Fruit fly (Drosophila melanogaster): ENCODE data around the gene MAGE.

Gene MAGE

DNA sequence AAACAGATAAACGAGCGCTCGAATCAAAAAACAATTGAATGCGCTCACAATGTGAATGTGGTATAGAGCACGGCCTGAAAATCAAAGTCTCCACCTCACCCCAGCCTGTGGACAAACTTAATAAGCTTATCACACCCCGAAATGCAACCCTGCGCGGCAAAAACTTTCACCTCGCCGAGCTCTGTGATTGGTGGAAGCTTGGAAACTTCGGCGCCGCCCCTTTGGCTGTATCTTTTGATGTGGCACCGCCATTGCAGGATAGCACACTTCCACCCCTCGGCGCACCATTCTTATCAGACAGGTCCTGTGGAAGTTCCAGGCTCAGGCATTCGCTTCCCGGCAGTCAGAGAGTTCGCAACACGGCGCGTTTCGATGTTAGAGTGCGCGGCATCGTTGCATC, 19.1 kb downstream of the MAGE start, which contains the start of gene Fer1:
Gene Fer1, plus strand, starts transcription at position 326 of the 400 bp plus-strand sequence.
- TF ChIP-seq CG4496 (GFP tag; IDR thresholded peaks at IDR 0.05) (no peak), Ets98B (GFP tag; IDR thresholded peaks at IDR 0.05) (no peak), CG17806 (tag; optimal IDR thresholded peaks at IDR 0.05) (no peak), gl (tag; optimal IDR thresholded peaks at IDR 0.05) (no peak), CG32121 (GFP tag; IDR thresholded peaks at IDR 0.05) (no peak), CG8301 (tag; optimal IDR thresholded peaks at IDR 0.05) (no peak), CG14655 (GFP tag; optimal IDR thresholded peaks at IDR 0.05) (no peak), CG34367 (tag; optimal IDR thresholded peaks at IDR 0.05) (no peak), CG10348 (GFP tag; IDR thresholded peaks at IDR 0.05) (no peak), CG13204 (GFP tag; optimal IDR thresholded peaks at IDR 0.05) (no peak), Pif1B (GFP tag; optimal IDR thresholded peaks at IDR 0.05) (no peak), CG12605 (GFP tag; IDR thresholded peaks at IDR 0.05) (no peak)

DNA sequence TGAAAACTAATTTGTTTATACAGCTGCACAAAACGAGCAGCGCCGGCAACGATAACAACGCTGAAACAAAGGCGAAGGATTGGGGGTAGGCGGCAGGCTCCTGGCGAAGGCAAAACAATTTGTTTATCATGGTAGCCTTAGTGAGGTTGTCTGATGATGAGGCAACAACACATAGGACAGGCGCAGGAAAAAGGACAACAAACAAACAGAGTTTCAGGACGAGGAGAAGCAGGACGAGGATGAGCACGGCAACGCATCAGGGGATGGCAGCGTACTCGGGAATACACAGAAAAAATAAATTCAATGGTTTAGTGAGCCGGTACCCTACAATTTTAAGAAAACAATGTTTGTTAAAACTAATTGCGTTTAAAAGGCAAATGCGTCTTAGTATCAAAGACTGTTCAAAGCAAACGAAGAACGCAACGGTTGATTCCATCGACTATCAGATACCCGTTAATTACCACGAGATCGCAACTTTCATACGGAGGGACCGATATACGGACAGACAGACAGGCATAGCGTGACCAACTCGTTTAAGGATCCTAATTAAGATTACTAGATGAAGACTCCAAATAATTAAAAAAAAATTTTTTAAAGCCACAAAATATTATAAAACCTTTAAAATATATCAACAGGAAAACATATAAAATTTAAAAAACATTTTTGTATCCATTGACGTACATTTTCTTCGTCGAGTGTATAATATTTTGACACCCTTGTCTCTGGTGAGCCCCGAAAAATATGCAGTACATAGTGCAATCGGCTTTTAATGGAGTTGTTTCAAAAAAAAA, 20.1 kb downstream of the MAGE start:
- TF ChIP-seq CG14655 (GFP tag; optimal IDR thresholded peaks at IDR 0.05): no peak

DNA sequence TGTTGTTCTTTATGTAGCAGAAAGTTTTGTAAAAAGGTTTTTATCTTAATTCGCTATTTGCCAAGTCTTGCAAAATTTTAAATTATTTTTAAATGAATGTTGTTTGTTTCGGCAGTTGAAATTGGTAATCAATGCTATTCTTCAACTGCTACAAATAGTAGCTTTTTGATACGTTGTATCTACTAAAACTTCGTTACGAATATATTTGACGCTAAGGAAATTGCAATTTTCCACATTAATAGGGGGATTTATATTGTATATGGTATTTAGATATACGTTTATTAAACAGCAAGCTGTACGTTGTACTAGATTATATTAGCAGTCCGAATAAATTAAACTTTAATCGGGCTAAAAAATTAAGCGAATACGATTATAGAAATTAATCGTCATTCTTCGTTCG, 23.7 kb downstream of the MAGE start, which contains the start of gene CG31493:
Gene CG31493, plus strand, starts transcription at position 301 of the 400 bp plus-strand sequence.
- TF ChIP-seq Pif1B (GFP tag; optimal IDR thresholded peaks at IDR 0.05) (no peak), CG13204 (GFP tag; optimal IDR thresholded peaks at IDR 0.05) (no peak), CG10348 (GFP tag; IDR thresholded peaks at IDR 0.05) (no peak)

DNA sequence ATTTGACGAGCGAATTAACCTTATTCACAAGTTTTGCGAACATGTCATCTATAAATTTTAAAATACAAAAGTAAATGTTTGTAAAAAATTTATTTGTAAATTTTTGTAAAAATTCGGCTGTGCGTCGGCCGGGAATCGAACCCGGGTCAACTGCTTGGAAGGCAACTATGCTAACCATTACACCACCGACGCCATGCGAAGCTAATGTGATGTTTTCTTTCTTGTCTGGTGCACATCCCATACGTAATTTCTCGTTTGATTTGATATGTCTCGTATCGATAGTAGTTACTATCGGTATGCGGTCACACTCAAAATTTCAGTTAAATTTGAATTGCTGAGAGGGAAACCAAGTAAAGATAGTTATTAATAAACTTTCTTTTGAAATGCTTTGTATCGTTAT, 24.2 kb downstream of the MAGE start:
- TF ChIP-seq D1 (tag; optimal IDR thresholded peaks at IDR 0.05) (peak; percentile 41), Snoo (tag; optimal IDR thresholded peaks at IDR 0.05) (no peak)

dm6 chr3R:7129280-7130069, 25.5 kb downstream of the MAGE start, which contains the start of gene CG31248:
Gene CG31248, plus strand, starts transcription at chr3R:7129320.
- peak; percentile 21; the same call in 1 of the 2 replicates for TF ChIP-seq CG12605 (GFP tag; IDR thresholded peaks at IDR 0.05)
- TF ChIP-seq CG13204 (GFP tag; optimal IDR thresholded peaks at IDR 0.05): no peak
- no peak for TF ChIP-seq CG8159 (tag; optimal IDR thresholded peaks at IDR 0.05)
- no peak for TF ChIP-seq CG17806 (tag; optimal IDR thresholded peaks at IDR 0.05)
- TF ChIP-seq D1 (tag; optimal IDR thresholded peaks at IDR 0.05): no peak

DNA sequence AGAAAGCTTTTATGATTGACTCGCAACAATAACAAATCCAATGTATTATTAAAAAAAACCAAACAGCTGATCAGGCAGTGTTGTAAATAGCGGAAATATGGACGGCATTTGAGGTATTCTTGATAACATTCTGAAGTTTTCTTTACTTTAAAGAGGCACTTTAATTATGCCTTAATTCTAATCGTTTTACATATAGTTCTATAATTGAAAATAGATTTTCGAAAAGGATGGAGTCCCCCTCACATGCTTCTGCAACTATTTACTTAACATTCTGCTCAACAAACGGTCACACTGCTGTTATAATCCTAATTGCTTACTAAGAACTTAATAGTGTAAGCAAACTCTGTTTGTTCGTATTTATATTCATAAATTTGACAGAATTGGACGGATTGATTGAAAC, 27.0 kb downstream of the MAGE start, which contains the start of gene CG10068:
Gene CG10068, minus strand, starts transcription at position 62 of the 400 bp plus-strand sequence.
- no peak for TF ChIP-seq CG14655 (GFP tag; optimal IDR thresholded peaks at IDR 0.05)
- TF ChIP-seq fd96Ca (GFP tag; IDR thresholded peaks at IDR 0.05): no peak
- TF ChIP-seq CG8159 (tag; optimal IDR thresholded peaks at IDR 0.05): peak; percentile 77
- peak; percentile 93; the same call in 2 of the 3 replicates for TF ChIP-seq CG4496 (GFP tag; IDR thresholded peaks at IDR 0.05)
- no peak for TF ChIP-seq CG13204 (GFP tag; optimal IDR thresholded peaks at IDR 0.05)
- TF ChIP-seq Ets98B (GFP tag; IDR thresholded peaks at IDR 0.05): peak; percentile 91
- TF ChIP-seq EcR (GFP tag; optimal IDR thresholded peaks at IDR 0.05): no peak
- TF ChIP-seq rn (GFP tag; IDR thresholded peaks at IDR 0.05): peak; percentile 79
- peak; percentile 78 for TF ChIP-seq CG8301 (tag; optimal IDR thresholded peaks at IDR 0.05)
- peak; percentile 84 for TF ChIP-seq Pif1B (GFP tag; optimal IDR thresholded peaks at IDR 0.05)
- peak; percentile 76 for TF ChIP-seq Pif1A (GFP tag; optimal IDR thresholded peaks at IDR 0.05)
- TF ChIP-seq CG32121 (GFP tag; IDR thresholded peaks at IDR 0.05): peak; percentile 77
- peak; percentile 10 for TF ChIP-seq D1 (tag; optimal IDR thresholded peaks at IDR 0.05)
- no peak for TF ChIP-seq CG10348 (GFP tag; IDR thresholded peaks at IDR 0.05)
- peak; percentile 80 for TF ChIP-seq CG17806 (tag; optimal IDR thresholded peaks at IDR 0.05)
- peak; percentile 56 for TF ChIP-seq gl (tag; optimal IDR thresholded peaks at IDR 0.05)
- TF ChIP-seq Snoo (tag; optimal IDR thresholded peaks at IDR 0.05): peak; percentile 75
- TF ChIP-seq CG15710 (tag; optimal IDR thresholded peaks at IDR 0.05): peak; percentile 80
- TF ChIP-seq CG9948 (tag; optimal IDR thresholded peaks at IDR 0.05): peak; percentile 67
- peak; percentile 61 for TF ChIP-seq CG34367 (tag; optimal IDR thresholded peaks at IDR 0.05)
- peak; percentile 76 for TF ChIP-seq CG12605 (GFP tag; IDR thresholded peaks at IDR 0.05)

DNA sequence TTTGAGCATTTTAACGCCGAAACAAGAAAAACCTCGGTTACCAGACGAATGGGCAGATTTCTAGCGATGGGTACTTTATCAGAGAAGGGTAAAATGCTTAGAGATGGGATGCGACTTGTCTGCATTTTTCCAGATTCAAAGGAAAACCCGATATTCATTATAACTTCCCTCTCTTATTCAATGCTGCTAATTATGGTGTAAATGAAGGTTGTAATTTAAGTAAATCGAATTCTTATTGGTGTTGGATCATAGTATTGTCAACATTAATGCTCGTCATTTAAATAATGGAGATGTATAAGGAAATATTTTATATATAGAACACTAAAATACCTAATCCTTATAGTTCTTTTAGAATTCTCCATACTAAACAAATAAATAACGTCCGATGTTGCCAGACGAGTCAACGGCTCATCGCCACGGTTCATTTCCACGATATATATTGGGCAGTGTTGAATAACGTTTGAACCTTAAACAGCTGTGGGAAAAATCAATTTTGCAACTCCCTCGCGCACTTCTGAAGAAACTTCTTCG, 30.8 kb downstream of the MAGE start, which contains the start of the genes Alh and CG10098:
Gene Alh, minus strand, starts transcription at position 77 of the 531 bp plus-strand sequence.
Gene CG10098, plus strand, starts transcription at position 440 of the 531 bp plus-strand sequence.
- TF ChIP-seq CG8159 (tag; optimal IDR thresholded peaks at IDR 0.05) (peak; percentile 71), CG9948 (tag; optimal IDR thresholded peaks at IDR 0.05) (peak; percentile 66), gl (tag; optimal IDR thresholded peaks at IDR 0.05) (no peak), rn (GFP tag; IDR thresholded peaks at IDR 0.05) (peak; percentile 64), CG15710 (tag; optimal IDR thresholded peaks at IDR 0.05) (peak; percentile 75), CG13204 (GFP tag; optimal IDR thresholded peaks at IDR 0.05) (no peak), EcR (GFP tag; optimal IDR thresholded peaks at IDR 0.05) (no peak), CG32121 (GFP tag; IDR thresholded peaks at IDR 0.05) (0 out of 2 replicates have a peak, but pooled peaks have one; percentile 58), CG17806 (tag; optimal IDR thresholded peaks at IDR 0.05) (peak; percentile 59), CG34367 (tag; optimal IDR thresholded peaks at IDR 0.05) (peak; percentile 49), Pif1A (GFP tag; optimal IDR thresholded peaks at IDR 0.05) (peak; percentile 83), CG8301 (tag; optimal IDR thresholded peaks at IDR 0.05) (peak; percentile 58), fd96Ca (GFP tag; IDR thresholded peaks at IDR 0.05) (no peak; the same call in 2 of the 3 replicates), Pif1B (GFP tag; optimal IDR thresholded peaks at IDR 0.05) (peak; percentile 45), Ets98B (GFP tag; IDR thresholded peaks at IDR 0.05) (peak; percentile 26; the same call in 1 of the 2 replicates), Snoo (tag; optimal IDR thresholded peaks at IDR 0.05) (peak; percentile 57), D1 (tag; optimal IDR thresholded peaks at IDR 0.05) (no peak), CG12605 (GFP tag; IDR thresholded peaks at IDR 0.05) (0 out of 2 replicates have a peak, but pooled peaks have one; percentile 10), CG14655 (GFP tag; optimal IDR thresholded peaks at IDR 0.05) (peak; percentile 78), CG10348 (GFP tag; IDR thresholded peaks at IDR 0.05) (no peak), CG4496 (GFP tag; IDR thresholded peaks at IDR 0.05) (peak; percentile 77)
